Worm (Caenorhabditis elegans) whole organism, late embryonic: ENCODE measurements around the gene lgg-3.
A peak's percentile ranks its signal among the peaks of the same experiment; 100 is the strongest.

Source experiments
- C38D4.7 ChIP-seq: fragments of 200-800 bp; sonication (Bioruptor generic); optimal IDR thresholded peaks from 2 replicates; lab custom pipeline; 2018; ENCODE audit warnings: mild to moderate bottlenecking, missing genetic modification characterization, moderate library complexity, missing compliant biosample characterization
- F13H6.1 ChIP-seq: sonication (generic microtip); optimal IDR thresholded peaks from 2 replicates; lab custom pipeline; 2016; ENCODE audit warnings: missing genetic modification characterization, missing compliant biosample characterization
- K09A11.1 ChIP-seq: sonication (generic microtip); optimal IDR thresholded peaks from 2 replicates; lab custom pipeline; 2017; ENCODE audit warnings: antibody characterized with exemption, mild to moderate bottlenecking, missing genetic modification characterization, missing compliant biosample characterization; ENCODE audit not compliant: insufficient read depth
- ahr-1 ChIP-seq: sonication (generic microtip); optimal IDR thresholded peaks from 2 replicates; lab custom pipeline; 2016; ENCODE audit warnings: missing genetic modification characterization, missing compliant biosample characterization
- ceh-14 ChIP-seq: sonication (generic microtip); optimal IDR thresholded peaks from 2 replicates; lab custom pipeline; 2016; ENCODE audit warnings: missing genotype, missing genetic modification characterization, missing compliant biosample characterization
- ceh-18 ChIP-seq: sonication (generic microtip); optimal IDR thresholded peaks from 2 replicates; lab custom pipeline; 2016; ENCODE audit warnings: missing genetic modification characterization, missing compliant biosample characterization
- ceh-2 ChIP-seq: sonication (generic microtip); optimal IDR thresholded peaks from 2 replicates; lab custom pipeline; 2016; ENCODE audit warnings: missing genotype, missing genetic modification characterization, missing compliant biosample characterization
- ceh-24 ChIP-seq: sonication (generic microtip); optimal IDR thresholded peaks from 2 replicates; lab custom pipeline; 2016; ENCODE audit warnings: mild to moderate bottlenecking, missing genetic modification characterization, missing compliant biosample characterization
- ceh-30 ChIP-seq: fragments of 150-350 bp; optimal IDR thresholded peaks from 2 replicates; lab custom pipeline; 2014; ENCODE audit warnings: missing biosample characterization, missing genetic modification characterization
- ceh-31 ChIP-seq: sonication (generic microtip); optimal IDR thresholded peaks from 2 replicates; lab custom pipeline; 2016; ENCODE audit warnings: missing genetic modification characterization, missing compliant biosample characterization
- ceh-34 ChIP-seq: sonication (generic microtip); optimal IDR thresholded peaks from 2 replicates; lab custom pipeline; 2016; ENCODE audit warnings: mild to moderate bottlenecking, missing genetic modification characterization, missing compliant biosample characterization
- ceh-45 ChIP-seq: fragments of 200-800 bp; sonication (Bioruptor generic); IDR thresholded peaks from 2 replicates; pipeline ENCODE4 v1.3.6; 2022; ENCODE audit warnings: missing genetic modification reagents, missing genetic modification characterization, missing compliant biosample characterization
- ceh-9 ChIP-seq: sonication (generic microtip); optimal IDR thresholded peaks from 2 replicates; lab custom pipeline; 2016; ENCODE audit warnings: mild to moderate bottlenecking, missing genetic modification characterization, inconsistent platforms, missing compliant biosample characterization
- che-1 ChIP-seq: sonication (generic microtip); optimal IDR thresholded peaks from 2 replicates; lab custom pipeline; 2016; ENCODE audit warnings: mild to moderate bottlenecking, missing genetic modification characterization, missing compliant biosample characterization
- dmd-4 ChIP-seq: sonication (generic microtip); optimal IDR thresholded peaks from 2 replicates; lab custom pipeline; 2016; ENCODE audit warnings: borderline replicate concordance, missing genetic modification characterization, missing compliant biosample characterization
- dve-1 ChIP-seq: sonication (generic microtip); optimal IDR thresholded peaks from 2 replicates; lab custom pipeline; 2017; ENCODE audit warnings: antibody characterized with exemption, mild to moderate bottlenecking, missing genetic modification characterization, missing compliant biosample characterization
- elt-2 ChIP-seq: sonication (generic microtip); optimal IDR thresholded peaks from 2 replicates; lab custom pipeline; 2016; ENCODE audit warnings: missing genetic modification reagents, missing genetic modification characterization, missing compliant biosample characterization
- ets-4 ChIP-seq: sonication (generic microtip); optimal IDR thresholded peaks from 2 replicates; lab custom pipeline; 2016; ENCODE audit warnings: missing genetic modification characterization, missing compliant biosample characterization
- fkh-6 ChIP-seq: sonication (generic microtip); optimal IDR thresholded peaks from 2 replicates; lab custom pipeline; 2016; ENCODE audit warnings: missing genetic modification characterization, missing compliant biosample characterization
- gmeb-2 ChIP-seq: sonication (generic microtip); optimal IDR thresholded peaks from 2 replicates; lab custom pipeline; 2016; ENCODE audit warnings: missing genetic modification characterization, inconsistent platforms, missing compliant biosample characterization
- hlh-13 ChIP-seq: fragments of 200-800 bp; sonication (Bioruptor generic); optimal IDR thresholded peaks from 2 replicates; lab custom pipeline; 2018; ENCODE audit warnings: mild to moderate bottlenecking, missing genetic modification characterization, missing compliant biosample characterization
- hlh-15 ChIP-seq: sonication (generic microtip); optimal IDR thresholded peaks from 2 replicates; lab custom pipeline; 2016; ENCODE audit warnings: missing genetic modification characterization, missing compliant biosample characterization
- hlh-30 ChIP-seq: sonication (generic microtip); optimal IDR thresholded peaks from 2 replicates; lab custom pipeline; 2017; ENCODE audit warnings: antibody characterized with exemption, missing genetic modification characterization, missing compliant biosample characterization; ENCODE audit not compliant: insufficient read depth
- lim-6 ChIP-seq: sonication (generic microtip); optimal IDR thresholded peaks from 2 replicates; lab custom pipeline; 2016; ENCODE audit warnings: missing genetic modification characterization, missing compliant biosample characterization
- lin-11 ChIP-seq: fragments of 200-800 bp; sonication (Bioruptor generic); optimal IDR thresholded peaks from 2 replicates; lab custom pipeline; 2018; ENCODE audit warnings: mild to moderate bottlenecking, missing genetic modification characterization, missing compliant biosample characterization
- madf-2 ChIP-seq: sonication (generic microtip); optimal IDR thresholded peaks from 2 replicates; lab custom pipeline; 2017; ENCODE audit warnings: missing genetic modification characterization, missing compliant biosample characterization
- mec-3 ChIP-seq: sonication (generic microtip); optimal IDR thresholded peaks from 2 replicates; lab custom pipeline; 2016; ENCODE audit warnings: borderline replicate concordance, missing genetic modification characterization, missing compliant biosample characterization
- nfya-1 ChIP-seq: sonication (generic microtip); optimal IDR thresholded peaks from 2 replicates; lab custom pipeline; 2017; ENCODE audit warnings: missing genetic modification characterization, mild to moderate bottlenecking, missing compliant biosample characterization, antibody characterized with exemption, moderate library complexity
- nhr-232 ChIP-seq: sonication (generic microtip); optimal IDR thresholded peaks from 2 replicates; lab custom pipeline; 2016; ENCODE audit warnings: missing genetic modification characterization, missing compliant biosample characterization
- pag-3 ChIP-seq: sonication (generic microtip); optimal IDR thresholded peaks from 2 replicates; lab custom pipeline; 2016; ENCODE audit warnings: missing compliant biosample characterization, missing genetic modification characterization, borderline replicate concordance
- pha-2 ChIP-seq: sonication (generic microtip); optimal IDR thresholded peaks from 2 replicates; lab custom pipeline; 2017; ENCODE audit warnings: mild to moderate bottlenecking, missing genetic modification characterization, missing compliant biosample characterization
- pros-1 ChIP-seq: fragments of 150-350 bp; optimal IDR thresholded peaks from 2 replicates; lab custom pipeline; 2014; ENCODE audit warnings: missing biosample characterization, missing genetic modification reagents, missing genetic modification characterization
- rnt-1 ChIP-seq: sonication (generic microtip); optimal IDR thresholded peaks from 2 replicates; lab custom pipeline; 2016; ENCODE audit warnings: missing genetic modification characterization, missing compliant biosample characterization
- syd-9 ChIP-seq: sonication (generic microtip); optimal IDR thresholded peaks from 2 replicates; lab custom pipeline; 2016; ENCODE audit warnings: mild to moderate bottlenecking, missing genetic modification characterization, moderate library complexity, missing compliant biosample characterization
- tbx-2 ChIP-seq: sonication (generic microtip); optimal IDR thresholded peaks from 2 replicates; lab custom pipeline; 2016; ENCODE audit warnings: missing genetic modification characterization, missing compliant biosample characterization
- ttx-3 ChIP-seq: sonication (generic microtip); optimal IDR thresholded peaks from 2 replicates; lab custom pipeline; 2016; ENCODE audit warnings: missing genetic modification reagents, missing genetic modification characterization, missing compliant biosample characterization
- unc-3 ChIP-seq, 2 experiments: fragments of 200-800 bp in 1 of 2; sonication (Bioruptor generic) in 1 of 2; sonication (generic microtip) in 1 of 2; conservative IDR thresholded peaks in 1 of 2; optimal IDR thresholded peaks in 1 of 2; 2 replicates each; pipeline versions ENCODE4 v1.3.6 to Lab custom; 2016 to 2022; ENCODE audit warnings: missing compliant biosample characterization in 2 of 2, missing genetic modification characterization in 2 of 2, missing genetic modification reagents in 1 of 2
- unc-55 ChIP-seq: sonication (generic microtip); optimal IDR thresholded peaks from 2 replicates; lab custom pipeline; 2017; ENCODE audit warnings: missing biosample characterization, missing genetic modification reagents, missing genetic modification characterization
- unc-86 ChIP-seq: sonication (generic microtip); optimal IDR thresholded peaks from 2 replicates; lab custom pipeline; 2016; ENCODE audit warnings: missing genetic modification characterization, missing compliant biosample characterization

Gene lgg-3

DNA sequence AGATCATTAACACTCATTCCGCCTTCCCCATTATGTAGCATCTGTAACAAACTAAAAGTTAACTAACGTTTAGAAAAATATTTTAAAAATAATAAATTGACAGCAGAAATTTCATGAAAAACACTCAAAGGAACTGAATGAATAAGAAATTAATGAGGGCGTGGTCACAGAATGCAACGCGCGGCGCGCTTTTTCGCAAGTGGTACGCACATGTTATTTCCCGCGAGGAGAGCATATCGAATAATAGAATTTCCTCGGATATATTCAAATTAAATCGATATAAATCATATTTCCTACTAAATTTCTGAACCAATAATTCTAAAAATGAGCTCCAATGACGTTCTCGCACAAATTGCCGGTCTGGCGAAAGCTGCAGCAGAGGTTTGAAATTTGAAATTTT lies 5.1 kb downstream of the lgg-3 start, which contains the start of the genes abi-1 and arle-14 (continued):
- TF ChIP-seq hlh-13 (GFP tag; lab: Kevin White, UChicago) (no peak), ceh-24 (tag; lab: Kevin White, UChicago) (no peak), hlh-30 (tag; lab: Kevin White, UChicago) (no peak), gmeb-2 (tag; lab: Kevin White, UChicago) (no peak), che-1 (no peak), ceh-18 (tag; lab: Kevin White, UChicago) (no peak), ceh-30 (no peak), nhr-232 (no peak), pros-1 (tag; lab: Kevin White, UChicago) (no peak), pag-3 (tag; lab: Kevin White, UChicago) (no peak), C38D4.7 (no peak), K09A11.1 (tag; lab: Kevin White, UChicago) (no peak), pha-2 (tag; lab: Kevin White, UChicago) (no peak), fkh-6 (tag; lab: Kevin White, UChicago) (no peak), ceh-31 (tag; lab: Kevin White, UChicago) (peak; percentile 20), lin-11 (no peak), madf-2 (tag; lab: Kevin White, UChicago) (no peak), unc-55 (GFP tag; lab: Kevin White, UChicago) (no peak), ahr-1 (tag; lab: Kevin White, UChicago) (no peak), ceh-34 (tag; lab: Kevin White, UChicago) (no peak)

DNA sequence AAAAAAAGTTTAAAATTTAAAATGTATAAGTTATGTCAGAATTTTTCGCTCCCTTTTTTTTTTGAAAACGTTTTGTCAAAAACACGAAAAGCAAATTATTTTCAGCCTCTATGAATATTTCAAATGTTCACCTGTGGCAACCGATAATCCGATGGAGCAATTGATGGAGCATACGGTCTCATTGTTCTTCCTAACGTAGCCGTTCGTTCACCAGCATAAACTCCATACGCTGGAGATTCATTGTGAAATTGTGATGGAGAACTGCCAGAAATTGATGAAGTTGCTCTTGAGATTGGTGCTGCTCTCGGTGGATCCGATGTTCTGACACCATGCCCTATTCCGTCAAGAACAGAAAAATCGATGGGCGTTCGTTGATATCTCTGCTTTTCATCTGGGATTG lies 6.0 kb downstream of the lgg-3 start:
- no peak for TF ChIP-seq ceh-14 (tag; lab: Kevin White, UChicago)
- TF ChIP-seq ceh-9 (tag; lab: Kevin White, UChicago), result no peak
- TF ChIP-seq ceh-24 (tag; lab: Kevin White, UChicago), result no peak
- no peak for TF ChIP-seq F13H6.1 (tag; lab: Kevin White, UChicago)
- no peak for TF ChIP-seq syd-9 (tag; lab: Kevin White, UChicago)
- no peak for TF ChIP-seq ceh-18 (tag; lab: Kevin White, UChicago)
- TF ChIP-seq tbx-2 (tag; lab: Kevin White, UChicago), result no peak
- no peak for TF ChIP-seq ceh-2 (tag; lab: Kevin White, UChicago)
- TF ChIP-seq rnt-1 (tag; lab: Kevin White, UChicago), result no peak
- no peak for TF ChIP-seq mec-3 (tag; lab: Kevin White, UChicago)
- no peak for TF ChIP-seq ceh-45 (GFP tag; lab: Robert Waterston, UW)
- TF ChIP-seq K09A11.1 (tag; lab: Kevin White, UChicago), result no peak
- no peak for TF ChIP-seq dmd-4 (tag; lab: Kevin White, UChicago)
- TF ChIP-seq dve-1, result no peak
- TF ChIP-seq pag-3 (tag; lab: Kevin White, UChicago), result no peak
- TF ChIP-seq unc-86 (tag; lab: Kevin White, UChicago), result no peak
- no peak for TF ChIP-seq ttx-3 (tag; lab: Kevin White, UChicago)
- TF ChIP-seq, all 69 proteins: peak for 0

DNA sequence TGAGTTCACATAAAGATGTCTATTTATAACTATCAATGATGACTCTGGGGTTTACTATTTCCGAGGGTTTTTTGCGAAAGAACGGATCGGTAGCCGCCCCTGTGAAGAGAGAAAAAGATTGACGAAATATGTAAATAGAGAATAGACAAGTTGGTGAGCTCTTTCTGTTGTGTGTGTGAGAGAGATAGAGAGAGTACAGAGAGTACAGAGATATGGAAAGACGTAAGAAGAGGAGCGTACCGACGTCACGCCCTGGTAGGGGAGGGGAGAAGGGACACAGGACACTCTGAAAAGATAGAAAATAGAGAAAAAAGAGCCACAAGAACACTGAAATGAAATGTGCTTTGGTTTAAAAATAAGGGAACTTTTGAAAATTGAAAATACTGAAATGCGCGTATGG lies 9.6 kb downstream of the lgg-3 start:
- TF ChIP-seq hlh-15 (tag; lab: Kevin White, UChicago) (no peak), ets-4 (tag; lab: Kevin White, UChicago) (peak; percentile 36), elt-2 (tag; lab: Kevin White, UChicago) (no peak), ahr-1 (tag; lab: Kevin White, UChicago) (no peak), syd-9 (tag; lab: Kevin White, UChicago) (no peak), ceh-31 (tag; lab: Kevin White, UChicago) (peak; percentile 24), ceh-14 (tag; lab: Kevin White, UChicago) (peak; percentile 20), lim-6 (tag; lab: Kevin White, UChicago) (no peak), pag-3 (tag; lab: Kevin White, UChicago) (no peak), unc-3 (GFP tag; conservative IDR thresholded peaks at IDR 0.05; lab: Robert Waterston, UW) (no peak), unc-3 (tag; optimal IDR thresholded peaks at IDR 0.05; lab: Kevin White, UChicago) (no peak), tbx-2 (tag; lab: Kevin White, UChicago) (peak; percentile 50), ceh-2 (tag; lab: Kevin White, UChicago) (peak; percentile 25), ceh-24 (tag; lab: Kevin White, UChicago) (no peak), unc-55 (GFP tag; lab: Kevin White, UChicago) (no peak), ceh-34 (tag; lab: Kevin White, UChicago) (peak; percentile 29), ceh-18 (tag; lab: Kevin White, UChicago) (peak; percentile 31), nfya-1 (tag; lab: Kevin White, UChicago) (peak; percentile 32)
